Worm (Caenorhabditis elegans) whole organism, late embryonic: Measurements from ENCODE around the gene fipr-1.

Experiments
- ama-1 ChIP-seq: fragments of 150-350 bp; optimal IDR thresholded peaks from 2 replicates; lab custom pipeline; 2014
- fax-1 ChIP-seq: sonication (generic microtip); optimal IDR thresholded peaks from 2 replicates; lab custom pipeline; 2016; ENCODE audit warnings: missing genotype, missing genetic modification characterization, missing compliant biosample characterization
- nfya-1 ChIP-seq: sonication (generic microtip); optimal IDR thresholded peaks from 2 replicates; lab custom pipeline; 2017; ENCODE audit warnings: missing genetic modification characterization, mild to moderate bottlenecking, missing compliant biosample characterization, antibody characterized with exemption, moderate library complexity
- pha-4 ChIP-seq: fragments of 150-350 bp; optimal IDR thresholded peaks from 2 replicates; lab custom pipeline; 2018; ENCODE audit warnings: missing biosample characterization, missing genetic modification reagents, missing genetic modification characterization
- pqm-1 ChIP-seq: sonication (generic microtip); optimal IDR thresholded peaks from 2 replicates; lab custom pipeline; 2016; ENCODE audit warnings: missing genetic modification characterization, missing compliant biosample characterization
- sdc-2 ChIP-seq: sonication (generic microtip); optimal IDR thresholded peaks from 2 replicates; lab custom pipeline; 2016; ENCODE audit warnings: missing genotype, missing genetic modification characterization, missing compliant biosample characterization
- sox-2 ChIP-seq: fragments of 200-800 bp; sonication (Bioruptor generic); IDR thresholded peaks from 2 replicates; pipeline ENCODE4 v1.3.6; 2022; ENCODE audit warnings: missing genetic modification reagents, missing genetic modification characterization, missing compliant biosample characterization
- ttx-3 ChIP-seq: sonication (generic microtip); optimal IDR thresholded peaks from 2 replicates; lab custom pipeline; 2016; ENCODE audit warnings: missing genetic modification reagents, missing genetic modification characterization, missing compliant biosample characterization
- unc-3 ChIP-seq, 2 experiments: fragments of 200-800 bp in 1 of 2; sonication (Bioruptor generic) in 1 of 2; sonication (generic microtip) in 1 of 2; conservative IDR thresholded peaks in 1 of 2; optimal IDR thresholded peaks in 1 of 2; 2 replicates each; pipeline versions ENCODE4 v1.3.6 to Lab custom; 2016 to 2022; ENCODE audit warnings: missing compliant biosample characterization in 2 of 2, missing genetic modification characterization in 2 of 2, missing genetic modification reagents in 1 of 2

ce11 chrV:12314413-12314812, 47.1 kb downstream of the fipr-1 start:
- TF ChIP-seq ttx-3 (tag; lab: Kevin White, UChicago): no peak
- no peak for TF ChIP-seq sdc-2 (tag; lab: Kevin White, UChicago)
- TF ChIP-seq ama-1: no peak
- no peak for TF ChIP-seq pha-4 (tag; lab: Kevin White, UChicago)
- no peak for TF ChIP-seq pqm-1 (tag; lab: Kevin White, UChicago)
- TF ChIP-seq nfya-1 (tag; lab: Kevin White, UChicago): no peak
- no peak for TF ChIP-seq fax-1 (tag; lab: Kevin White, UChicago)
- TF ChIP-seq sox-2: no peak
- no peak for TF ChIP-seq unc-3 (GFP tag; conservative IDR thresholded peaks at IDR 0.05; lab: Robert Waterston, UW)
- no peak for TF ChIP-seq unc-3 (tag; optimal IDR thresholded peaks at IDR 0.05; lab: Kevin White, UChicago)
